Fruit fly (Drosophila melanogaster) whole organism, embryonic: Measurements from ENCODE around the gene CG8051.

ENCODE experiments used
- CG10431 ChIP-seq: fragments of 200-800 bp; sonication (Bioruptor generic); optimal IDR thresholded peaks from 3 replicates; lab custom pipeline; 2018; ENCODE audit warnings: missing biosample characterization, mild to moderate bottlenecking, missing genetic modification characterization
- CG12219 ChIP-seq: fragments of 200-800 bp; sonication (Bioruptor generic); optimal IDR thresholded peaks from 3 replicates; lab custom pipeline; 2018; ENCODE audit warnings: missing biosample characterization, mild to moderate bottlenecking, missing genetic modification characterization
- CG12299 ChIP-seq: fragments of 200-800 bp; sonication (Bioruptor generic); optimal IDR thresholded peaks from 2 replicates; lab custom pipeline; 2018; ENCODE audit warnings: missing biosample characterization, mild to moderate bottlenecking, missing genetic modification characterization
- CG12659 ChIP-seq: fragments of 200-800 bp; sonication (Bioruptor generic); optimal IDR thresholded peaks from 3 replicates; lab custom pipeline; 2017; ENCODE audit warnings: mild to moderate bottlenecking, missing biosample characterization, missing genetic modification reagents, missing genetic modification characterization
- CG13287 ChIP-seq: fragments of 200-800 bp; sonication (Bioruptor generic); IDR thresholded peaks from 2 replicates; pipeline ENCODE4 v1.3.6; 2022; ENCODE audit warnings: missing biosample characterization, missing genetic modification characterization; ENCODE audit not compliant: partially characterized antibody
- CG14860 ChIP-seq: fragments of 200-800 bp; sonication (Bioruptor generic); IDR thresholded peaks from 3 replicates; pipeline ENCODE4 v1.3.6; 2022; ENCODE audit warnings: missing biosample characterization, missing genetic modification characterization; ENCODE audit not compliant: partially characterized antibody
- CG16779 ChIP-seq: fragments of 200-800 bp; sonication (Bioruptor generic); IDR thresholded peaks from 2 replicates; pipeline ENCODE4 v1.3.6; 2022; ENCODE audit warnings: missing biosample characterization, missing genetic modification characterization
- CG17385 ChIP-seq: fragments of 200-800 bp; sonication (Bioruptor generic); optimal IDR thresholded peaks from 3 replicates; lab custom pipeline; 2018; ENCODE audit warnings: missing biosample characterization, mild to moderate bottlenecking, missing genetic modification characterization
- CG2116 ChIP-seq: fragments of 200-800 bp; sonication (Bioruptor generic); optimal IDR thresholded peaks from 3 replicates; lab custom pipeline; 2018; ENCODE audit warnings: missing biosample characterization, mild to moderate bottlenecking, missing genetic modification characterization
- CG2202 ChIP-seq: fragments of 200-800 bp; sonication (Bioruptor generic); optimal IDR thresholded peaks from 2 replicates; lab custom pipeline; 2018; ENCODE audit warnings: missing biosample characterization, mild to moderate bottlenecking, missing genetic modification characterization
- CG2712 ChIP-seq: fragments of 200-800 bp; optimal IDR thresholded peaks from 3 replicates; lab custom pipeline; 2019; ENCODE audit warnings: missing biosample characterization, mild to moderate bottlenecking, missing genetic modification characterization, moderate library complexity
- CG42726 ChIP-seq: fragments of 200-800 bp; sonication (Bioruptor generic); IDR thresholded peaks from 2 replicates; pipeline ENCODE4 v1.3.6; 2022; ENCODE audit warnings: missing biosample characterization, missing genetic modification characterization; ENCODE audit not compliant: partially characterized antibody
- CG4617 ChIP-seq: fragments of 200-800 bp; sonication (Bioruptor generic); optimal IDR thresholded peaks from 3 replicates; lab custom pipeline; 2016; ENCODE audit warnings: missing biosample characterization, missing genetic modification characterization, borderline replicate concordance
- CG4707 ChIP-seq: fragments of 200-800 bp; sonication (Bioruptor generic); optimal IDR thresholded peaks from 2 replicates; lab custom pipeline; 2018; ENCODE audit warnings: missing biosample characterization, mild to moderate bottlenecking, missing genetic modification characterization, moderate library complexity
- CG5245 ChIP-seq: fragments of 200-800 bp; sonication (Bioruptor generic); optimal IDR thresholded peaks from 3 replicates; lab custom pipeline; 2016; ENCODE audit warnings: missing biosample characterization, missing genetic modification characterization
- CG6272 ChIP-seq: fragments of 200-800 bp; sonication (Bioruptor generic); IDR thresholded peaks from 2 replicates; pipeline ENCODE4 v1.3.6; 2022; ENCODE audit warnings: missing biosample characterization, missing genetic modification characterization
- CG6791 ChIP-seq: fragments of 200-800 bp; sonication (Bioruptor generic); IDR thresholded peaks from 3 replicates; pipeline ENCODE4 v1.3.6; 2022; ENCODE audit warnings: missing biosample characterization, missing genetic modification characterization; ENCODE audit not compliant: partially characterized antibody
- CG7556 ChIP-seq: fragments of 200-800 bp; sonication (Bioruptor generic); optimal IDR thresholded peaks from 2 replicates; lab custom pipeline; 2017; ENCODE audit warnings: missing biosample characterization, mild to moderate bottlenecking, missing genetic modification characterization
- CG7786 ChIP-seq: fragments of 200-800 bp; sonication (Bioruptor generic); optimal IDR thresholded peaks from 2 replicates; lab custom pipeline; 2016; ENCODE audit warnings: missing biosample characterization, missing genetic modification characterization
- CG8281 ChIP-seq: fragments of 200-800 bp; sonication (Bioruptor generic); optimal IDR thresholded peaks from 2 replicates; lab custom pipeline; 2018; ENCODE audit warnings: missing biosample characterization, mild to moderate bottlenecking, missing genetic modification characterization, moderate library complexity
- CG8290 ChIP-seq, 3 experiments: fragments of 200-800 bp; sonication (Bioruptor generic); optimal IDR thresholded peaks; 2 replicates each; lab custom pipeline; 2016 to 2019; ENCODE audit warnings: missing biosample characterization in 3 of 3, missing genetic modification characterization in 3 of 3, mild to moderate bottlenecking in 2 of 3, moderate library complexity in 1 of 3
- CG9797 ChIP-seq: fragments of 200-800 bp; sonication (Bioruptor generic); optimal IDR thresholded peaks from 3 replicates; lab custom pipeline; 2018; ENCODE audit warnings: missing biosample characterization, mild to moderate bottlenecking, missing genetic modification characterization
- CkIIα-i1 ChIP-seq: fragments of 200-800 bp; sonication (Bioruptor generic); IDR thresholded peaks from 2 replicates; pipeline ENCODE4 v1.3.6; 2022; ENCODE audit warnings: missing biosample characterization, missing genetic modification characterization
- Dref ChIP-seq: fragments of 200-800 bp; sonication (Bioruptor generic); IDR thresholded peaks from 2 replicates; pipeline ENCODE4 v1.3.6; 2022; ENCODE audit warnings: missing biosample characterization, missing genetic modification characterization
- E2f1 ChIP-seq: fragments of 200-800 bp; sonication (Bioruptor generic); IDR thresholded peaks from 2 replicates; pipeline ENCODE4 v1.3.6; 2022; ENCODE audit warnings: missing biosample characterization, missing genetic modification characterization
- E2f2 ChIP-seq: fragments of 200-800 bp; sonication (Bioruptor generic); IDR thresholded peaks from 2 replicates; pipeline ENCODE4 v1.3.6; 2022; ENCODE audit warnings: missing biosample characterization, missing genetic modification characterization
- MBD-R2 ChIP-seq: fragments of 200-800 bp; sonication (Bioruptor generic); IDR thresholded peaks from 2 replicates; pipeline ENCODE4 v1.3.6; 2022; ENCODE audit warnings: missing biosample characterization, missing genetic modification characterization
- Scr ChIP-seq: fragments of 200-800 bp; sonication (Bioruptor generic); IDR thresholded peaks from 2 replicates; pipeline ENCODE4 v1.3.6; 2022; ENCODE audit warnings: missing biosample characterization, missing genetic modification characterization; ENCODE audit not compliant: partially characterized antibody
- amos ChIP-seq: fragments of 200-800 bp; sonication (Bioruptor generic); IDR thresholded peaks from 2 replicates; pipeline ENCODE4 v1.3.6; 2022; ENCODE audit warnings: missing biosample characterization, missing genetic modification characterization; ENCODE audit not compliant: partially characterized antibody
- bbx ChIP-seq: fragments of 200-800 bp; sonication (Bioruptor generic); IDR thresholded peaks from 2 replicates; pipeline ENCODE4 v1.3.6; 2022; ENCODE audit warnings: missing biosample characterization, missing genetic modification characterization; ENCODE audit not compliant: partially characterized antibody
- caup ChIP-seq: fragments of 200-800 bp; sonication (Bioruptor generic); optimal IDR thresholded peaks from 3 replicates; lab custom pipeline; 2017; ENCODE audit warnings: missing biosample characterization, mild to moderate bottlenecking, missing genetic modification characterization, moderate library complexity; ENCODE audit not compliant: severe bottlenecking
- ci ChIP-seq: fragments of 200-800 bp; sonication (Bioruptor generic); IDR thresholded peaks from 3 replicates; pipeline ENCODE4 v1.3.6; 2022; ENCODE audit warnings: missing biosample characterization, missing genetic modification characterization
- danr ChIP-seq: fragments of 200-800 bp; sonication (Bioruptor generic); IDR thresholded peaks from 2 replicates; pipeline ENCODE4 v1.3.6; 2022; ENCODE audit warnings: missing biosample characterization, missing genetic modification characterization
- dysf ChIP-seq: fragments of 200-800 bp; sonication (Bioruptor generic); IDR thresholded peaks from 3 replicates; pipeline ENCODE4 v1.3.6; 2022; ENCODE audit warnings: missing biosample characterization, missing genetic modification characterization
- emc ChIP-seq: fragments of 200-800 bp; sonication (Bioruptor generic); optimal IDR thresholded peaks from 2 replicates; lab custom pipeline; 2016; ENCODE audit warnings: missing biosample characterization, missing genetic modification characterization
- ftz-f1 ChIP-seq: fragments of 200-800 bp; sonication (Bioruptor generic); optimal IDR thresholded peaks from 2 replicates; lab custom pipeline; 2016; ENCODE audit warnings: missing biosample characterization, missing genetic modification characterization
- gcm2 ChIP-seq: fragments of 200-800 bp; sonication (Bioruptor generic); optimal IDR thresholded peaks from 2 replicates; lab custom pipeline; 2016; ENCODE audit warnings: missing biosample characterization, missing genetic modification characterization
- ham ChIP-seq: fragments of 200-800 bp; sonication (Bioruptor generic); IDR thresholded peaks from 2 replicates; pipeline ENCODE4 v1.3.6; 2022; ENCODE audit warnings: missing biosample characterization, missing genetic modification characterization
- insv ChIP-seq, 2 experiments: fragments of 200-800 bp; sonication (Bioruptor generic); optimal IDR thresholded peaks; 3 replicates each; lab custom pipeline; 2016 to 2018; ENCODE audit warnings: missing biosample characterization in 2 of 2, missing genetic modification characterization in 2 of 2
- kay ChIP-seq: fragments of 200-800 bp; sonication (Bioruptor generic); optimal IDR thresholded peaks from 2 replicates; lab custom pipeline; 2016; ENCODE audit warnings: missing biosample characterization, missing genetic modification characterization
- nom ChIP-seq: fragments of 200-800 bp; sonication (Bioruptor generic); optimal IDR thresholded peaks from 2 replicates; lab custom pipeline; 2017; ENCODE audit warnings: missing biosample characterization, missing genetic modification characterization, mild to moderate bottlenecking, moderate library complexity, missing genetic modification reagents
- phol ChIP-seq: fragments of 200-800 bp; sonication (Bioruptor generic); optimal IDR thresholded peaks from 3 replicates; lab custom pipeline; 2018; ENCODE audit warnings: missing biosample characterization, mild to moderate bottlenecking, missing genetic modification characterization, moderate library complexity
- pnt ChIP-seq: fragments of 200-800 bp; sonication (Bioruptor generic); optimal IDR thresholded peaks from 3 replicates; lab custom pipeline; 2016; ENCODE audit warnings: missing biosample characterization, missing genetic modification characterization
- shn ChIP-seq: fragments of 200-800 bp; sonication (Bioruptor generic); optimal IDR thresholded peaks from 3 replicates; lab custom pipeline; 2016; ENCODE audit warnings: missing biosample characterization, missing genetic modification characterization
- tio ChIP-seq: fragments of 200-800 bp; sonication (Bioruptor generic); optimal IDR thresholded peaks from 2 replicates; lab custom pipeline; 2017; ENCODE audit warnings: missing biosample characterization, missing genetic modification characterization, inconsistent platforms
- tna ChIP-seq: fragments of 200-800 bp; sonication (Bioruptor generic); IDR thresholded peaks from 2 replicates; pipeline ENCODE4 v1.3.6; 2022; ENCODE audit warnings: missing biosample characterization, missing genetic modification characterization; ENCODE audit not compliant: partially characterized antibody
- vnd ChIP-seq: fragments of 200-800 bp; sonication (Bioruptor generic); IDR thresholded peaks from 3 replicates; pipeline ENCODE4 v1.3.6; 2022; ENCODE audit warnings: missing biosample characterization, missing genetic modification characterization; ENCODE audit not compliant: partially characterized antibody
- zfh1 ChIP-seq: fragments of 200-800 bp; sonication (Bioruptor generic); IDR thresholded peaks from 3 replicates; pipeline ENCODE4 v1.3.6; 2022; ENCODE audit warnings: missing biosample characterization, missing genetic modification characterization

The CG8051 gene

dm6 chrX:19261528-19262102 lies 46.1 kb downstream of the CG8051 start, which contains the start of gene Vav (continued):
- TF ChIP-seq CG8281 (tag; lab: Kevin White, UChicago) (no peak), CG7556 (GFP tag; lab: Kevin White, UChicago) (no peak), CG12299 (tag; lab: Kevin White, UChicago) (peak; percentile 18), CG12659 (GFP tag; lab: Kevin White, UChicago) (peak; percentile 25), E2f2 (peak; percentile 53; the same call in 1 of the 2 replicates), CG2116 (GFP tag; lab: Kevin White, UChicago) (peak; percentile 61), CG42726 (GFP tag; lab: Robert Waterston, UW) (no peak), CG6791 (GFP tag; lab: Robert Waterston, UW) (0 out of 3 replicates have a peak, but pooled peaks have one; percentile 15), CG8290 (GFP tag; optimal IDR thresholded peaks at IDR 0.05; lab: Kevin White, UChicago) (no peak), CG8290 (tag; optimal IDR thresholded peaks at IDR 0.05; lab: Kevin White, UChicago) (no peak), CG2712 (tag; lab: Kevin White, UChicago) (no peak), CkIIα-i1 (GFP tag; lab: Robert Waterston, UW) (no peak), phol (tag; lab: Kevin White, UChicago) (no peak), emc (GFP tag; lab: Kevin White, UChicago) (no peak), bbx (GFP tag; lab: Robert Waterston, UW) (peak; percentile 46), CG16779 (GFP tag; lab: Robert Waterston, UW) (no peak), danr (GFP tag; lab: Robert Waterston, UW) (no peak), CG5245 (GFP tag; lab: Kevin White, UChicago) (no peak), ftz-f1 (no peak), CG12219 (no peak), gcm2 (GFP tag; lab: Kevin White, UChicago) (no peak), CG10431 (no peak), caup (GFP tag; lab: Kevin White, UChicago) (peak; percentile 17), CG4617 (GFP tag; lab: Kevin White, UChicago) (peak; percentile 35), CG7786 (GFP tag; lab: Kevin White, UChicago) (no peak), tna (GFP tag; lab: Robert Waterston, UW) (peak; percentile 50; the same call in 1 of the 2 replicates), CG4707 (no peak), E2f1 (GFP tag; lab: Robert Waterston, UW) (no peak), tio (GFP tag; lab: Kevin White, UChicago) (no peak), MBD-R2 (GFP tag; lab: Robert Waterston, UW) (peak; percentile 68), kay (GFP tag; lab: Kevin White, UChicago) (no peak), vnd (GFP tag; lab: Robert Waterston, UW) (no peak), insv (GFP tag; optimal IDR thresholded peaks at IDR 0.05; lab: Kevin White, UChicago) (no peak), nom (GFP tag; lab: Kevin White, UChicago) (peak; percentile 44), shn (GFP tag; lab: Kevin White, UChicago) (no peak), dysf (GFP tag; lab: Robert Waterston, UW) (0 out of 3 replicates have a peak, but pooled peaks have one; percentile 6), Scr (GFP tag; lab: Robert Waterston, UW) (peak; percentile 47), CG17385 (peak; percentile 92), CG2202 (tag; lab: Kevin White, UChicago) (no peak), CG13287 (GFP tag; lab: Robert Waterston, UW) (peak; percentile 50), pnt (GFP tag; lab: Kevin White, UChicago) (no peak), CG6272 (no peak), ham (GFP tag; lab: Robert Waterston, UW) (0 out of 2 replicates have a peak, but pooled peaks have one; percentile 10), amos (GFP tag; lab: Robert Waterston, UW) (peak; percentile 42), CG9797 (GFP tag; lab: Kevin White, UChicago) (peak; percentile 29), ci (no peak), zfh1 (GFP tag; lab: Robert Waterston, UW) (no peak), CG14860 (GFP tag; lab: Robert Waterston, UW) (peak; percentile 32; the same call in 1 of the 3 replicates), Dref (peak; percentile 73)
